Worm (Caenorhabditis elegans): Measurements from ENCODE around the gene ZC116.1.

- no peak for TF ChIP-seq W03F9.2 (tag; optimal IDR thresholded peaks at IDR 0.05)
- no peak for TF ChIP-seq him-1 (tag; optimal IDR thresholded peaks at IDR 0.05)
- no peak for TF ChIP-seq dao-5 (tag; optimal IDR thresholded peaks at IDR 0.05)
Observed at ce11 chrV:12588030-12588429, 21.6 kb upstream of the ZC116.1 start, which contains the start of gene C14C10.1.

All from whole organism, L4/young adult.